Worm (Caenorhabditis elegans) whole organism, dauer: ENCODE measurements around the gene nspd-5.
"Not testable (repeated sequence)": the region's sequence is repeated elsewhere in the genome, so short reads cannot be mapped to it uniquely, and the experiment has no call there.

Source experiments
- unc-62 ChIP-seq: sonication (generic microtip); optimal IDR thresholded peaks from 2 replicates; lab custom pipeline; 2017; ENCODE audit warnings: missing biosample characterization, missing genetic modification reagents, missing genetic modification characterization

nspd-5 gene

DNA sequence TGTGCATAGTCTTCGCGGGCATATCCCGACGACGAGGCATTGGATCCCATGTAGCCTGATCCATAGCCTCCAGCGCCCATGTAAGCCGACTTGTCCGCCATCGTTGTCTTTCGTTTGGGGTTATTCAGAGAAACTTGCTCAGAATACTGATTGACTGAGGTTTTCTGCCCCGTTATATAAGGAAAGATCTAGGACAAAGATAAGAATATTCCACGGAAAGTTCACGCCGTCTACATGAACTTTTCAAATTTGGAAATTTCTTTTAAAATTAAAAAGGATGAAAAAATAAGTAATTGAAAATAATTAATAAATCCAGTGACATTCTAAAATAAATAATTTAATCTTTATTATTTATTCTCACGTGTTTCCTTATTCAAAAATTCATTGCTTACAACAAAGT, at the start of gene nspd-5, which contains the start of gene F11G11.4:
nspd-5 (minus strand) TSS at position 101 of the 400 bp plus-strand sequence.
F11G11.4 (plus strand) TSS at position 335 of the 400 bp plus-strand sequence.
- TF ChIP-seq unc-62 (GFP tag; lab: Kevin White, UChicago) = not testable (repeated sequence)

DNA sequence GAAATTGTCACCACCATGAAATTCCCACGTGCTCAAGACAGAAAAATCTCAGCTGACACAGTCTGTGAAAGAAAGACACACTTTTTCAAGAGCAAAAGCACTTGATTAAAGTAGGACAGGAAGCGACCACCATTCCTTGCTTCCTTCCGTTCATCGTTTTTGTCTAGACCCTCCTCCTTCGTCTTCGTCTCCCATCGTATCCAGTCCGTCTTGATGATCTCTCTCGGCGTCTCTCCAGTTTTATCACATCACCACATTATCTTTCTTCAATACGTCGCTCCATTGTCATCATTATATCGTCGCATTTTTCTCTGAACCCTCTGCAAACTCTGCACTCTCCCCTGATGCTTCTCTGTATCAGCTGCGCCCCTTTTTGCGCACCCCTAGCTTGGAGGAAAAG, 48.0 kb upstream of the nspd-5 start:
- TF ChIP-seq unc-62 (GFP tag; lab: Kevin White, UChicago) = no peak

ce11 chrII:4905883-4906282, 45.7 kb upstream of the nspd-5 start:
- TF ChIP-seq unc-62 (GFP tag; lab: Kevin White, UChicago) = no peak

DNA sequence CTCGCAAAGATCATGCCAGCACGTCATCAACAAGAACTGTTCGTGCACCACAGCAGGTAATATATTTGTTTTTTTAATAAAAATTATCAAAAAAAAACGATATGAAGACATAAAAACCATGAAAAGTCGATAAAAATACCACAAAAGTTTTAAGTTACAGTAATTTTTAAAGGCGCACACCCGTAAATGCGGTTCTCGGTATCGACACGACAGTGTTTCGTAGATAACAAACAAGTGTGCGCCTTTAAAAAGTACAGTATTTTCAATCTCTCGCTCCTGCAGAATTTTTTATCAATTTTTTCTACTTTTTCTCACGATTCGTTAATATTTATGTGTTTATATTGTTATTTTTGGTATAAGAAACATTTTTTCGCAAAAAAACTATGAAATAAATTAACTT, 45.2 kb upstream of the nspd-5 start:
- TF ChIP-seq unc-62 (GFP tag; lab: Kevin White, UChicago) = no peak

- TF ChIP-seq unc-62 (GFP tag; lab: Kevin White, UChicago) = no peak
Measured at ce11 chrII:4904778-4905177, 44.6 kb upstream of the nspd-5 start, which contains the start of gene btbd-10. Gene btbd-10, plus strand, starts transcription at chrII:4905008.

DNA sequence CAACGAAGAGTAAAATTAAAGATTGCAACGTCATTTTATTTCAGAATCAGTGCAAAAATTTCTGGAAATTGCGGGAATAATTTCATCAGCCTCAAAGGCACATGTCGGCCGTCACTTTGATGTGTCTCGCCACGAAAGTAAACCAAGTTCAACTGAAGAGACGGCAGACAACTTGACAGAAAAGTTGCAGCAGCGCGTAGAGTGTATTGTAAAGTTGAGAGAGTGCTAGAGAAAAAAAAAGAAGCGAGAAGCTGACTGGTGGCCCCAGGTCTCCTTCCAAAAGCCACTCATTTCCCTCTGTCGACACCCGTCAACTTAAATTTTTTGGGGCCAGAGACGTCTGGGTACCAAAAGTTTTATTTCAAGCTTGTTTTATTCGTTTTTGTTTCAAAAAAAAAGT, 44.1 kb upstream of the nspd-5 start:
- no peak for TF ChIP-seq unc-62 (GFP tag; lab: Kevin White, UChicago)

DNA sequence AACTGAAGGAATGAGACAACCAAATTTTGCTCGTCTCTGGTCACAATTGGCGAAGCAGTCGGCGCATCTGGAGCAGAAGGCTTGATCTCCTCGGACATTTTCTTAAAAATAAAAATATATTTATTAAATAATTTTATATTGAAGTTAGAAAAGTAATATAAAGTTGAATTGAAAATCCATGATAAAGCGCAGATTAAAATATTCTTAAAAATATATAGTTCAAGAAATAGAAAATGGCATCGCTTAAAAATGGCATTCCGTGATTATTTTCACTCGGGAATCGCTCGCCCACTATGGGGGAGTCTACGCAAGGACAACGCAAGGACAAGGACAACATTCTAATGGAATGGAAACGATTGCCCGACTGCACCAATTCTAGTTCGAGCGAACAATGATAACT, 43.5 kb upstream of the nspd-5 start, which contains the start of gene sgt-1:
sgt-1 (minus strand) TSS at position 101 of the 400 bp plus-strand sequence.
- not testable (repeated sequence) for TF ChIP-seq unc-62 (GFP tag; lab: Kevin White, UChicago)

DNA sequence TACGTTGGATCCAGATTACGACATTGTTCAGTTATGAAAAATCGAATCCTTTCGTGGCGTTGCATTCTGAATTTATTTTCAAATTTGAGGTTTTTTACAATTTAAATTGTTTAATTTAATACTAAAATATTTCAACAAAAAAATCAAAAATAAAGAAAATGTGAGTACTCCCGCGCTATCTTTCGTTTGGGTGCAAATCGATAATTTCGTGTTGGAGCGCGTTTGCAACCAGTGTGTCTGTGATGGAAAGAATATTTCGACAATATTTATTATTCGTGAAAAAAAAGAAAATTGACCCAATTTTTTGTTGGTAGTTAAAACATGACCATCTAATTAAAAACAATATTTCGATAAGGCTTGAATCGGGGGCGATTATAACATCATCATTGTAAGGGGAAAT, 41.9 kb upstream of the nspd-5 start, which contains the start of gene R05F9.9:
R05F9.9 (minus strand) TSS at position 66 of the 400 bp plus-strand sequence.
- TF ChIP-seq unc-62 (GFP tag; lab: Kevin White, UChicago) = no peak

- TF ChIP-seq unc-62 (GFP tag; lab: Kevin White, UChicago) = not testable (repeated sequence)
Measured at ce11 chrII:4898529-4898928, 38.4 kb upstream of the nspd-5 start, which contains the start of gene msp-32. Gene msp-32, plus strand, starts transcription at chrII:4898829.

- no peak for TF ChIP-seq unc-62 (GFP tag; lab: Kevin White, UChicago)
Measured at ce11 chrII:4892594-4892993, 32.4 kb upstream of the nspd-5 start, which contains the start of gene msp-33. Gene msp-33, minus strand, starts transcription at chrII:4892694.

DNA sequence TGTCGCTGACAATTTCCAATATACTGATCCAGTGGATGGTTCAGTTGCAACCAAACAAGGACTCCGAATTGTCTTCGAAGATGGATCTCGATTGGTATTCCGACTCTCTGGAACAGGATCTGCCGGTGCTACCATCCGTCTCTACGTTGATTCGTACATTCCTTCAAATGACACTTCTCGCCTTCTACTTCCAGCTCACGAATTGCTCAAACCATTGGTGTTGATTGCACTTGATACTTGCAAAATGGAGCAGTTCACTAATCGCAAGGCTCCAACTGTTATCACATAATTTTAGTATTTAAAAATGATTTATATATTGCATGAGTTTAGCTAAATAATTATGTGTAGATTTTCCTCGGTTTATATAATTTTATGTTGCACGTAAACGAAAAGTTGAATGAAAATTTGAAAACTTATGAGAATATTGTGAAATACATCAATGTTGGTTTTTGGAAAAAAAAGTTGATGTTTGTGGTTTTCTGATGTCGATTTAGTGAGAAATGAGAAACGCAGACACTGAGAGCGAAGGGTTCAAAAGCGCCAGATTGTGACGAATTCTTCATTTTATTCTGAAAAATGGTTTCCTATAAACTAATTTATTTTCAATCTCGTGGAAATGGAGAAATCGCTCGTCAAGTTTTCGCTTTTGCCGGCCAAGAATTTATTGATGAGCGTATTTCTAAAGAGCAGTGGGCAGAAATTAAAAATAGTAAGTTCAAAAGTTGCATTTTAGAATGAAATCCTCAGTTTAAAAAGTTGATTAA, 31.0 kb upstream of the nspd-5 start, which contains the start of gene gst-9:
gst-9 (plus strand) TSS at position 574 of the 764 bp plus-strand sequence.
- TF ChIP-seq unc-62 (GFP tag; lab: Kevin White, UChicago) = no peak

- TF ChIP-seq unc-62 (GFP tag; lab: Kevin White, UChicago) = no peak
Measured at ce11 chrII:4888527-4889487, 28.6 kb upstream of the nspd-5 start, which contains the start of gene pgm-1. Gene pgm-1, plus strand, starts transcription at chrII:4889437.

- no peak for TF ChIP-seq unc-62 (GFP tag; lab: Kevin White, UChicago)
Measured at ce11 chrII:4885976-4886375, 25.8 kb upstream of the nspd-5 start, which contains the start of gene R05F9.7. Gene R05F9.7, plus strand, starts transcription at chrII:4886276.

ce11 chrII:4884403-4884802, 24.2 kb upstream of the nspd-5 start:
- no peak for TF ChIP-seq unc-62 (GFP tag; lab: Kevin White, UChicago)

ce11 chrII:4883412-4883811, 23.3 kb upstream of the nspd-5 start, which contains the start of gene gst-8:
Gene gst-8, plus strand, starts transcription at chrII:4883712.
- TF ChIP-seq unc-62 (GFP tag; lab: Kevin White, UChicago) = no peak
